Fruit fly (Drosophila melanogaster) whole organism, embryonic: Measurements from ENCODE around the gene CG1632.
A peak's percentile ranks its signal among the peaks of the same experiment; 100 is the strongest.

Source experiments
- CG10565 ChIP-seq: fragments of 200-800 bp; sonication (Bioruptor generic); optimal IDR thresholded peaks from 3 replicates; lab custom pipeline; 2016; ENCODE audit warnings: missing biosample characterization, mild to moderate bottlenecking, missing genetic modification characterization
- CG11695 ChIP-seq: fragments of 200-800 bp; sonication (Bioruptor generic); IDR thresholded peaks from 3 replicates; pipeline ENCODE4 v1.3.6; 2022; ENCODE audit warnings: missing biosample characterization, missing genetic modification characterization
- CG11696 ChIP-seq: fragments of 200-800 bp; sonication (Bioruptor generic); IDR thresholded peaks from 2 replicates; pipeline ENCODE4 v1.3.6; 2022; ENCODE audit warnings: missing biosample characterization, missing genetic modification characterization
- CG12219 ChIP-seq: fragments of 200-800 bp; sonication (Bioruptor generic); optimal IDR thresholded peaks from 3 replicates; lab custom pipeline; 2018; ENCODE audit warnings: missing biosample characterization, mild to moderate bottlenecking, missing genetic modification characterization
- CG13296 ChIP-seq: fragments of 200-800 bp; sonication (Bioruptor generic); optimal IDR thresholded peaks from 3 replicates; lab custom pipeline; 2018; ENCODE audit warnings: missing biosample characterization, mild to moderate bottlenecking, missing genetic modification characterization
- CG13624 ChIP-seq: fragments of 200-800 bp; sonication (Bioruptor generic); optimal IDR thresholded peaks from 2 replicates; lab custom pipeline; 2016; ENCODE audit warnings: missing biosample characterization, missing genetic modification characterization
- CG15514 ChIP-seq: fragments of 200-800 bp; sonication (Bioruptor generic); optimal IDR thresholded peaks from 3 replicates; lab custom pipeline; 2017; ENCODE audit warnings: missing biosample characterization, missing genetic modification characterization, mild to moderate bottlenecking, moderate library complexity, missing genetic modification reagents
- CG15601 ChIP-seq: fragments of 200-800 bp; sonication (Bioruptor generic); optimal IDR thresholded peaks from 3 replicates; lab custom pipeline; 2019; ENCODE audit warnings: missing biosample characterization, mild to moderate bottlenecking, missing genetic modification characterization, moderate library complexity
- CG1647 ChIP-seq: fragments of 200-800 bp; sonication (Bioruptor generic); optimal IDR thresholded peaks from 3 replicates; lab custom pipeline; 2016; ENCODE audit warnings: missing biosample characterization, missing genetic modification characterization
- CG18476 ChIP-seq: fragments of 200-800 bp; sonication (Bioruptor generic); optimal IDR thresholded peaks from 2 replicates; lab custom pipeline; 2016; ENCODE audit warnings: missing biosample characterization, mild to moderate bottlenecking, missing genetic modification characterization
- CG32532 ChIP-seq: fragments of 200-800 bp; sonication (Bioruptor generic); IDR thresholded peaks from 2 replicates; pipeline ENCODE4 v1.3.6; 2022; ENCODE audit warnings: missing biosample characterization, missing genetic modification characterization
- CG3281 ChIP-seq: fragments of 200-800 bp; sonication (Bioruptor generic); optimal IDR thresholded peaks from 3 replicates; lab custom pipeline; 2017; ENCODE audit warnings: missing biosample characterization, mild to moderate bottlenecking, missing genetic modification characterization
- CG6175 ChIP-seq: fragments of 200-800 bp; sonication (Bioruptor generic); IDR thresholded peaks from 3 replicates; pipeline ENCODE4 v1.3.6; 2022; ENCODE audit warnings: missing biosample characterization, missing genetic modification characterization
- CG6689 ChIP-seq: fragments of 200-800 bp; sonication (Bioruptor generic); IDR thresholded peaks from 2 replicates; pipeline ENCODE4 v1.3.6; 2022; ENCODE audit warnings: missing biosample characterization, missing genetic modification characterization
- CG7745 ChIP-seq: fragments of 200-800 bp; sonication (Bioruptor generic); optimal IDR thresholded peaks from 2 replicates; lab custom pipeline; 2018; ENCODE audit warnings: missing biosample characterization, mild to moderate bottlenecking, missing genetic modification characterization, moderate library complexity
- CG7928 ChIP-seq: fragments of 200-800 bp; sonication (Bioruptor generic); optimal IDR thresholded peaks from 2 replicates; lab custom pipeline; 2017; ENCODE audit warnings: missing biosample characterization, mild to moderate bottlenecking, missing genetic modification characterization
- CG8290 ChIP-seq, 3 experiments: fragments of 200-800 bp; sonication (Bioruptor generic); optimal IDR thresholded peaks; 2 replicates each; lab custom pipeline; 2016 to 2019; ENCODE audit warnings: missing biosample characterization in 3 of 3, missing genetic modification characterization in 3 of 3, mild to moderate bottlenecking in 2 of 3, moderate library complexity in 1 of 3
- CG8478 ChIP-seq: fragments of >200 bp; optimal IDR thresholded peaks from 2 replicates; lab custom pipeline; 2018
- CG9609 ChIP-seq: fragments of 200-800 bp; sonication (Bioruptor generic); optimal IDR thresholded peaks from 3 replicates; lab custom pipeline; 2016; ENCODE audit warnings: missing biosample characterization, missing genetic modification characterization
- E2f1 ChIP-seq: fragments of 200-800 bp; sonication (Bioruptor generic); IDR thresholded peaks from 2 replicates; pipeline ENCODE4 v1.3.6; 2022; ENCODE audit warnings: missing biosample characterization, missing genetic modification characterization
- ERR ChIP-seq: fragments of 200-800 bp; sonication (Bioruptor generic); optimal IDR thresholded peaks from 2 replicates; lab custom pipeline; 2016; ENCODE audit warnings: missing biosample characterization, missing genetic modification characterization
- HmgZ ChIP-seq: fragments of 200-800 bp; sonication (Bioruptor generic); optimal IDR thresholded peaks from 2 replicates; lab custom pipeline; 2018; ENCODE audit warnings: missing biosample characterization, mild to moderate bottlenecking, missing genetic modification characterization
- Jarid2 ChIP-seq: fragments of 200-800 bp; sonication (Bioruptor generic); optimal IDR thresholded peaks from 3 replicates; lab custom pipeline; 2017; ENCODE audit warnings: mild to moderate bottlenecking, missing biosample characterization, missing genetic modification reagents, missing genetic modification characterization
- Mrtf ChIP-seq: fragments of 200-800 bp; sonication (Bioruptor generic); IDR thresholded peaks from 3 replicates; pipeline ENCODE4 v1.3.6; 2022; ENCODE audit warnings: missing biosample characterization, missing genetic modification characterization
- Nf-YC ChIP-seq: fragments of 200-800 bp; optimal IDR thresholded peaks from 3 replicates; lab custom pipeline; 2019; ENCODE audit warnings: missing biosample characterization, mild to moderate bottlenecking, missing genetic modification characterization, moderate library complexity
- Poxn ChIP-seq: fragments of 200-800 bp; sonication (Bioruptor generic); IDR thresholded peaks from 2 replicates; pipeline ENCODE4 v1.3.6; 2022; ENCODE audit warnings: missing biosample characterization, missing genetic modification characterization
- Scr ChIP-seq: fragments of 200-800 bp; sonication (Bioruptor generic); IDR thresholded peaks from 2 replicates; pipeline ENCODE4 v1.3.6; 2022; ENCODE audit warnings: missing biosample characterization, missing genetic modification characterization; ENCODE audit not compliant: partially characterized antibody
- bcd ChIP-seq: fragments of 200-800 bp; sonication (Bioruptor generic); optimal IDR thresholded peaks from 2 replicates; lab custom pipeline; 2017; ENCODE audit warnings: missing biosample characterization, mild to moderate bottlenecking, missing genetic modification characterization
- br ChIP-seq: fragments of >200 bp; optimal IDR thresholded peaks from 2 replicates; lab custom pipeline; 2017
- btn ChIP-seq: fragments of 200-800 bp; sonication (Bioruptor generic); optimal IDR thresholded peaks from 2 replicates; lab custom pipeline; 2016; ENCODE audit warnings: missing biosample characterization, missing genetic modification characterization
- caup ChIP-seq: fragments of 200-800 bp; sonication (Bioruptor generic); optimal IDR thresholded peaks from 3 replicates; lab custom pipeline; 2017; ENCODE audit warnings: missing biosample characterization, mild to moderate bottlenecking, missing genetic modification characterization, moderate library complexity; ENCODE audit not compliant: severe bottlenecking
- chn ChIP-seq: fragments of 200-800 bp; sonication (Bioruptor generic); optimal IDR thresholded peaks from 2 replicates; lab custom pipeline; 2016; ENCODE audit warnings: missing biosample characterization, missing genetic modification characterization
- corto ChIP-seq: fragments of 200-800 bp; sonication (Bioruptor generic); optimal IDR thresholded peaks from 2 replicates; lab custom pipeline; 2016; ENCODE audit warnings: missing biosample characterization, mild to moderate bottlenecking, missing genetic modification characterization, moderate library complexity
- danr ChIP-seq: fragments of 200-800 bp; sonication (Bioruptor generic); IDR thresholded peaks from 2 replicates; pipeline ENCODE4 v1.3.6; 2022; ENCODE audit warnings: missing biosample characterization, missing genetic modification characterization
- dmrt99B ChIP-seq: fragments of 200-800 bp; sonication (Bioruptor generic); optimal IDR thresholded peaks from 2 replicates; lab custom pipeline; 2018; ENCODE audit warnings: missing biosample characterization, mild to moderate bottlenecking, missing genetic modification characterization, moderate library complexity
- fru ChIP-seq: fragments of >200 bp; optimal IDR thresholded peaks from 2 replicates; lab custom pipeline; 2017
- gfzf ChIP-seq: fragments of 200-800 bp; sonication (Bioruptor generic); optimal IDR thresholded peaks from 2 replicates; lab custom pipeline; 2016; ENCODE audit warnings: missing biosample characterization, mild to moderate bottlenecking, missing genetic modification characterization, moderate library complexity
- grn ChIP-seq: fragments of 200-800 bp; sonication (Bioruptor generic); optimal IDR thresholded peaks from 3 replicates; lab custom pipeline; 2017; ENCODE audit warnings: missing biosample characterization, missing genetic modification characterization
- ind ChIP-seq: fragments of 200-800 bp; sonication (Bioruptor generic); optimal IDR thresholded peaks from 3 replicates; lab custom pipeline; 2016; ENCODE audit warnings: missing biosample characterization, missing genetic modification characterization
- knrl ChIP-seq: fragments of 200-800 bp; sonication (Bioruptor generic); IDR thresholded peaks from 3 replicates; pipeline ENCODE4 v1.3.6; 2022; ENCODE audit warnings: missing biosample characterization, missing genetic modification characterization; ENCODE audit not compliant: partially characterized antibody
- maf-S ChIP-seq: fragments of 200-800 bp; sonication (Bioruptor generic); optimal IDR thresholded peaks from 2 replicates; lab custom pipeline; 2016; ENCODE audit warnings: missing biosample characterization, missing genetic modification characterization
- otp ChIP-seq: fragments of 200-800 bp; sonication (Bioruptor generic); IDR thresholded peaks from 3 replicates; pipeline ENCODE4, ENCODE4 v1.3.6; 2022; ENCODE audit warnings: missing biosample characterization, missing genetic modification characterization
- pb ChIP-seq: fragments of 200-800 bp; sonication (Bioruptor generic); optimal IDR thresholded peaks from 3 replicates; lab custom pipeline; 2016; ENCODE audit warnings: missing biosample characterization, missing genetic modification characterization
- pho ChIP-seq: fragments of 200-800 bp; sonication (Bioruptor generic); optimal IDR thresholded peaks from 2 replicates; lab custom pipeline; 2016; ENCODE audit warnings: missing biosample characterization, missing genetic modification characterization
- pum ChIP-seq: fragments of 200-800 bp; sonication (Bioruptor generic); optimal IDR thresholded peaks from 2 replicates; lab custom pipeline; 2016; ENCODE audit warnings: missing biosample characterization, missing genetic modification characterization
- ro ChIP-seq: fragments of 200-800 bp; sonication (Bioruptor generic); IDR thresholded peaks from 2 replicates; pipeline ENCODE4 v1.3.6; 2022; ENCODE audit warnings: missing biosample characterization, missing genetic modification characterization
- sr ChIP-seq: fragments of 200-800 bp; sonication (Bioruptor generic); IDR thresholded peaks from 3 replicates; pipeline ENCODE4 v1.3.6; 2022; ENCODE audit warnings: missing biosample characterization, missing genetic modification characterization
- stwl ChIP-seq: fragments of 200-800 bp; sonication (Bioruptor generic); optimal IDR thresholded peaks from 3 replicates; lab custom pipeline; 2018; ENCODE audit warnings: missing biosample characterization, mild to moderate bottlenecking, missing genetic modification characterization, moderate library complexity
- unc-4 ChIP-seq: fragments of 200-800 bp; sonication (Bioruptor generic); IDR thresholded peaks from 2 replicates; pipeline ENCODE4 v1.3.6; 2022; ENCODE audit warnings: missing biosample characterization, missing genetic modification characterization; ENCODE audit not compliant: partially characterized antibody
- unpg ChIP-seq: fragments of 200-800 bp; sonication (Bioruptor generic); optimal IDR thresholded peaks from 3 replicates; lab custom pipeline; 2018; ENCODE audit warnings: missing biosample characterization, mild to moderate bottlenecking, missing genetic modification characterization, moderate library complexity
- usp ChIP-seq: fragments of >200 bp; optimal IDR thresholded peaks from 2 replicates; lab custom pipeline; 2017; ENCODE audit warnings: missing biosample characterization, missing genetic modification characterization
- vvl ChIP-seq: fragments of 200-800 bp; sonication (Bioruptor generic); IDR thresholded peaks from 2 replicates; pipeline ENCODE4 v1.3.6; 2022; ENCODE audit warnings: missing biosample characterization, missing genetic modification characterization
- wek ChIP-seq: fragments of 200-800 bp; sonication (Bioruptor generic); optimal IDR thresholded peaks from 3 replicates; lab custom pipeline; 2018; ENCODE audit warnings: missing biosample characterization, mild to moderate bottlenecking, missing genetic modification characterization, moderate library complexity

Gene CG1632

DNA sequence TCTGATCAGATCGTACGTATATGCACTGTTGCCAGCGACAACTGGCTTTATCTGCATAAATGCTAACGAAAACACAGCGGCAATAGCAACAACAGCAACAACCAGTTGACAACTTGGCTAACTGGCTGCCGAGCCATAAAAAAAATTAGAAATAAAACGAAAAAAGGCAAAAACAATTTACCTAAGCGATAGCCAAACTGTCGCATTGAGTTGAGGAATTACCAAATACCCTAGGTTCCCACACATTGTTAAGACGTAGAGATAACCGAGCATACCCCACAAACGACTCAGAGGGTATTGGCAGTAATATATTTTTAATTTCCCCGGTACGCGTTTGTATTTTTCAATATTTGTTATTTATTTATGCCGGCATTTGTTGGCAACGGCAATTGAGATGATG lies 19.3 kb upstream of the CG1632 start (continued):
- no peak for TF ChIP-seq CG15601 (tag; lab: Kevin White, UChicago)
- no peak for TF ChIP-seq unc-4
- peak; percentile 2 for TF ChIP-seq corto (GFP tag; lab: Kevin White, UChicago)
- TF ChIP-seq sr, result no peak
- peak; percentile 21 for TF ChIP-seq pho (GFP tag; lab: Kevin White, UChicago)
- no peak for TF ChIP-seq CG7928 (GFP tag; lab: Kevin White, UChicago)
- TF ChIP-seq fru, result no peak
- TF ChIP-seq E2f1 (GFP tag; lab: Robert Waterston, UW), result no peak
- TF ChIP-seq CG11696, result no peak
- peak; percentile 2 for TF ChIP-seq bcd (GFP tag; lab: Kevin White, UChicago)
- no peak for TF ChIP-seq CG6689 (GFP tag; lab: Robert Waterston, UW)
- TF ChIP-seq CG32532 (GFP tag; lab: Robert Waterston, UW), result peak; percentile 58
- TF ChIP-seq CG10565 (GFP tag; lab: Kevin White, UChicago), result no peak
- no peak for TF ChIP-seq CG8478 (lab: Kevin White, UChicago)
- no peak for TF ChIP-seq CG12219 (GFP tag; lab: Kevin White, UChicago)
- no peak for TF ChIP-seq CG18476 (GFP tag; lab: Kevin White, UChicago)
- TF ChIP-seq usp (GFP tag; lab: Kevin White, UChicago), result no peak
- no peak for TF ChIP-seq maf-S (GFP tag; lab: Kevin White, UChicago)
- TF ChIP-seq danr (GFP tag; lab: Robert Waterston, UW), result no peak
- TF ChIP-seq pb, result no peak
- TF ChIP-seq CG1647, result no peak
- TF ChIP-seq dmrt99B (tag; lab: Kevin White, UChicago), result peak; percentile 3
- TF ChIP-seq CG15514, result peak; percentile 40
- no peak for TF ChIP-seq Jarid2 (GFP tag; lab: Kevin White, UChicago)
- TF ChIP-seq Mrtf, result no peak
- peak; percentile 11 for TF ChIP-seq ind (GFP tag; lab: Kevin White, UChicago)
- no peak for TF ChIP-seq stwl (tag; lab: Kevin White, UChicago)
- TF ChIP-seq CG13296 (GFP tag; lab: Kevin White, UChicago), result peak; percentile 40
- TF ChIP-seq CG3281 (GFP tag; lab: Kevin White, UChicago), result peak; percentile 28
- 0 out of 3 replicates have a peak, but pooled peaks have one; percentile 24 for TF ChIP-seq CG11695 (GFP tag; lab: Robert Waterston, UW)
- no peak for TF ChIP-seq grn (GFP tag; lab: Kevin White, UChicago)
- peak; percentile 43 for TF ChIP-seq CG13624
- no peak for TF ChIP-seq CG6175 (GFP tag; lab: Robert Waterston, UW)
- no peak for TF ChIP-seq br (lab: Kevin White, UChicago)
- TF ChIP-seq Nf-YC, result no peak
- TF ChIP-seq CG8290 (GFP tag; optimal IDR thresholded peaks at IDR 0.05; lab: Kevin White, UChicago), result no peak
- TF ChIP-seq CG8290 (tag; optimal IDR thresholded peaks at IDR 0.05; lab: Kevin White, UChicago), result peak in 1 of 2 experiments; percentile 65
- TF ChIP-seq gfzf, result no peak
- no peak for TF ChIP-seq wek (GFP tag; lab: Kevin White, UChicago)
- no peak for TF ChIP-seq CG9609
- no peak for TF ChIP-seq pum
- peak; percentile 26 for TF ChIP-seq caup (GFP tag; lab: Kevin White, UChicago)
- no peak for TF ChIP-seq Scr (GFP tag; lab: Robert Waterston, UW)
- no peak for TF ChIP-seq ro (GFP tag; lab: Robert Waterston, UW)
- no peak for TF ChIP-seq knrl (GFP tag; lab: Robert Waterston, UW)
- no peak for TF ChIP-seq btn
- no peak for TF ChIP-seq ERR (GFP tag; lab: Kevin White, UChicago)
- peak; percentile 40 for TF ChIP-seq HmgZ (tag; lab: Kevin White, UChicago)
- TF ChIP-seq unpg, result peak; percentile 19
- peak; percentile 42 for TF ChIP-seq vvl (GFP tag; lab: Robert Waterston, UW)
- no peak for TF ChIP-seq otp (GFP tag; lab: Robert Waterston, UW)
- no peak for TF ChIP-seq CG7745 (tag; lab: Kevin White, UChicago)
- TF ChIP-seq Poxn (GFP tag; lab: Robert Waterston, UW), result no peak
- no peak for TF ChIP-seq chn (GFP tag; lab: Kevin White, UChicago)
